Fruit fly (Drosophila melanogaster): Measurements from ENCODE around the gene CG43349.

CG43349 gene

dm6 chr2L:1150554-1150953, 49.5 kb upstream of the CG43349 start, which contains the start of the genes Tfb4 and Vps29 (continued):
- TF ChIP-seq Xrp1 (GFP tag; IDR thresholded peaks at IDR 0.05) (peak; percentile 64), Trl (optimal IDR thresholded peaks at IDR 0.05) (no peak), Trl (GFP tag; optimal IDR thresholded peaks at IDR 0.05) (peak; percentile 58), klu (GFP tag; IDR thresholded peaks at IDR 0.05) (no peak), gfzf (GFP tag; optimal IDR thresholded peaks at IDR 0.05) (no peak), Dll (GFP tag; IDR thresholded peaks at IDR 0.05; ENCODE audit: partially characterized antibody) (peak; percentile 84), Myb (GFP tag; optimal IDR thresholded peaks at IDR 0.05) (peak; percentile 36), tup (GFP tag; optimal IDR thresholded peaks at IDR 0.05) (peak; percentile 49), CG30020 (tag; optimal IDR thresholded peaks at IDR 0.05) (no peak), BtbVII (GFP tag; optimal IDR thresholded peaks at IDR 0.05) (no peak), stwl (tag; optimal IDR thresholded peaks at IDR 0.05) (peak; percentile 91), NC2β (GFP tag; optimal IDR thresholded peaks at IDR 0.05) (peak; percentile 12), CG6683 (GFP tag; optimal IDR thresholded peaks at IDR 0.05) (no peak), CG7745 (tag; optimal IDR thresholded peaks at IDR 0.05) (no peak), CG2712 (tag; optimal IDR thresholded peaks at IDR 0.05) (peak; percentile 49), CG1832 (GFP tag; optimal IDR thresholded peaks at IDR 0.05) (no peak), p53 (GFP tag; optimal IDR thresholded peaks at IDR 0.05) (peak; percentile 7), BEAF-32 (GFP tag; optimal IDR thresholded peaks at IDR 0.05) (peak; percentile 66), CG17612 (GFP tag; IDR thresholded peaks at IDR 0.05) (no peak), CG4360 (GFP tag; IDR thresholded peaks at IDR 0.05) (no peak), CG9797 (GFP tag; optimal IDR thresholded peaks at IDR 0.05) (peak; percentile 7), Rx (GFP tag; IDR thresholded peaks at IDR 0.05) (no peak), bowl (GFP tag; IDR thresholded peaks at IDR 0.05) (peak; percentile 16; the same call in 1 of the 2 replicates), CG11723 (GFP tag; optimal IDR thresholded peaks at IDR 0.05) (no peak), CG9215 (GFP tag; IDR thresholded peaks at IDR 0.05) (0 out of 2 replicates have a peak, but pooled peaks have one; percentile 35), Dbx (GFP tag; IDR thresholded peaks at IDR 0.05) (peak; percentile 65; the same call in 2 of the 3 replicates), Gug (GFP tag; IDR thresholded peaks at IDR 0.05) (peak; percentile 60; the same call in 1 of the 4 replicates), CG4282 (GFP tag; optimal IDR thresholded peaks at IDR 0.05) (no peak), knrl (GFP tag; IDR thresholded peaks at IDR 0.05; ENCODE audit: partially characterized antibody) (peak; percentile 71; the same call in 2 of the 3 replicates), sqz (GFP tag; optimal IDR thresholded peaks at IDR 0.05) (no peak), zen2 (GFP tag; IDR thresholded peaks at IDR 0.05; ENCODE audit: partially characterized antibody) (peak; percentile 98), sens (GFP tag) (peak; percentile 35), CG3726 (GFP tag; IDR thresholded peaks at IDR 0.05) (no peak), Chrac-16 (GFP tag; optimal IDR thresholded peaks at IDR 0.05) (peak; percentile 49), CG8281 (tag; optimal IDR thresholded peaks at IDR 0.05) (no peak), CG3163 (GFP tag; optimal IDR thresholded peaks at IDR 0.05) (peak; percentile 11), CG13894 (tag; optimal IDR thresholded peaks at IDR 0.05) (no peak), Dip2 (GFP tag; IDR thresholded peaks at IDR 0.05) (no peak), pzg (GFP tag; optimal IDR thresholded peaks at IDR 0.05) (peak; percentile 70), her (GFP tag; optimal IDR thresholded peaks at IDR 0.05) (peak; percentile 75), scrt (GFP tag; optimal IDR thresholded peaks at IDR 0.05) (no peak), dm (GFP tag; optimal IDR thresholded peaks at IDR 0.05) (peak; percentile 31), ac (GFP tag; optimal IDR thresholded peaks at IDR 0.05) (no peak), NFAT (GFP tag; IDR thresholded peaks at IDR 0.05) (peak; percentile 66; the same call in 1 of the 2 replicates), pita (GFP tag; optimal IDR thresholded peaks at IDR 0.05) (no peak), CG33213 (GFP tag; optimal IDR thresholded peaks at IDR 0.05) (peak; percentile 43), MTF-1 (GFP tag; optimal IDR thresholded peaks at IDR 0.05; ENCODE audit: borderline replicate concordance) (no peak), sob (GFP tag; IDR thresholded peaks at IDR 0.05) (peak; percentile 70), Sin3A (optimal IDR thresholded peaks at IDR 0.05) (no peak), cas (GFP tag; IDR thresholded peaks at IDR 0.05) (0 out of 2 replicates have a peak, but pooled peaks have one; percentile 15), Nf-YA (GFP tag; IDR thresholded peaks at IDR 0.05) (no peak), ttk (GFP tag; IDR thresholded peaks at IDR 0.05) (no peak)

Data from whole organism, embryonic.